Worm (Caenorhabditis elegans) whole organism, young adult: Measurements from ENCODE around the gene C47E8.11.

Experiments used
- B0035.1 ChIP-seq: sonication (generic microtip); optimal IDR thresholded peaks from 2 replicates; lab custom pipeline; 2016; ENCODE audit warnings: missing genetic modification characterization, mild to moderate bottlenecking, missing compliant biosample characterization, missing genotype, missing genetic modification reagents
- F22D6.2 ChIP-seq: sonication (generic microtip); optimal IDR thresholded peaks from 2 replicates; lab custom pipeline; 2016; ENCODE audit warnings: mild to moderate bottlenecking, missing genetic modification characterization, missing compliant biosample characterization
- F23B12.7 ChIP-seq: sonication (generic microtip); optimal IDR thresholded peaks from 2 replicates; lab custom pipeline; 2017; ENCODE audit warnings: missing genetic modification characterization, mild to moderate bottlenecking, missing compliant biosample characterization, antibody characterized with exemption, moderate library complexity; ENCODE audit not compliant: insufficient read depth
- F49E8.2 ChIP-seq: sonication (generic microtip); optimal IDR thresholded peaks from 3 replicates; lab custom pipeline; 2017; ENCODE audit warnings: missing genetic modification characterization, mild to moderate bottlenecking, missing compliant biosample characterization, antibody characterized with exemption, moderate library complexity; ENCODE audit not compliant: insufficient read depth
- F55B11.4 ChIP-seq: sonication (generic microtip); optimal IDR thresholded peaks from 2 replicates; lab custom pipeline; 2016; ENCODE audit warnings: missing compliant biosample characterization, missing genetic modification characterization, borderline replicate concordance; ENCODE audit not compliant: insufficient read depth
- T07F8.4 ChIP-seq: sonication (generic microtip); optimal IDR thresholded peaks from 2 replicates; lab custom pipeline; 2016; ENCODE audit warnings: mild to moderate bottlenecking, missing genetic modification characterization, moderate library complexity, missing compliant biosample characterization
- akir-1 ChIP-seq: fragments of 200-800 bp; sonication (Bioruptor generic); optimal IDR thresholded peaks from 2 replicates; lab custom pipeline; 2018; ENCODE audit warnings: mild to moderate bottlenecking, missing genetic modification characterization, moderate library complexity, missing compliant biosample characterization
- aptf-2 ChIP-seq: fragments of 200-800 bp; sonication (Bioruptor generic); conservative IDR thresholded peaks from 2 replicates; pipeline ENCODE4 v1.3.6; 2022; ENCODE audit warnings: missing genetic modification reagents, missing genetic modification characterization, missing compliant biosample characterization
- aptf-3 ChIP-seq: fragments of 200-800 bp; sonication (Bioruptor generic); IDR thresholded peaks from 2 replicates; pipeline ENCODE4 v1.3.6; 2022; ENCODE audit warnings: missing genetic modification characterization, missing compliant biosample characterization
- atf-7 ChIP-seq: sonication (generic microtip); optimal IDR thresholded peaks from 2 replicates; lab custom pipeline; 2017; ENCODE audit warnings: mild to moderate bottlenecking, missing genetic modification characterization, missing compliant biosample characterization
- athp-1 ChIP-seq: sonication (generic microtip); optimal IDR thresholded peaks from 2 replicates; lab custom pipeline; 2017; ENCODE audit warnings: mild to moderate bottlenecking, missing genetic modification characterization, missing compliant biosample characterization
- attf-5 ChIP-seq: fragments of 200-800 bp; sonication (Bioruptor generic); optimal IDR thresholded peaks from 2 replicates; lab custom pipeline; 2018; ENCODE audit warnings: mild to moderate bottlenecking, missing genetic modification characterization, missing compliant biosample characterization
- bed-1 ChIP-seq: fragments of 200-800 bp; sonication (Bioruptor generic); IDR thresholded peaks from 2 replicates; pipeline ENCODE4 v1.3.6; 2022; ENCODE audit warnings: missing genetic modification reagents, missing genetic modification characterization, missing compliant biosample characterization
- bed-2 ChIP-seq: fragments of 200-800 bp; sonication (Bioruptor generic); IDR thresholded peaks from 2 replicates; pipeline ENCODE4 v1.3.6; 2022; ENCODE audit warnings: missing genetic modification reagents, missing genetic modification characterization, missing compliant biosample characterization
- cebp-2 ChIP-seq: fragments of 200-800 bp; sonication (Bioruptor generic); IDR thresholded peaks from 2 replicates; pipeline ENCODE4 v1.3.6; 2022; ENCODE audit warnings: missing genetic modification characterization, missing compliant biosample characterization
- ceh-40 ChIP-seq: fragments of 200-800 bp; sonication (Bioruptor generic); IDR thresholded peaks from 2 replicates; pipeline ENCODE4 v1.3.6; 2022; ENCODE audit warnings: missing genetic modification characterization, missing compliant biosample characterization
- ceh-58 ChIP-seq: fragments of 200-800 bp; sonication (Bioruptor generic); IDR thresholded peaks from 2 replicates; pipeline ENCODE4 v1.3.6; 2022; ENCODE audit warnings: missing genetic modification characterization, missing compliant biosample characterization
- dpl-1 ChIP-seq: fragments of 150-350 bp; optimal IDR thresholded peaks from 2 replicates; lab custom pipeline; 2014; ENCODE audit warnings: missing biosample characterization, missing genetic modification reagents, missing genetic modification characterization
- efl-1 ChIP-seq: fragments of 150-350 bp; optimal IDR thresholded peaks from 2 replicates; lab custom pipeline; 2014; ENCODE audit warnings: missing biosample characterization, missing genetic modification reagents, missing genetic modification characterization
- egl-18 ChIP-seq: fragments of 200-800 bp; sonication (Bioruptor generic); IDR thresholded peaks from 2 replicates; pipeline ENCODE4 v1.3.6; 2022; ENCODE audit warnings: missing genetic modification reagents, missing genetic modification characterization, missing compliant biosample characterization
- egrh-3 ChIP-seq: fragments of 200-800 bp; sonication (Bioruptor generic); IDR thresholded peaks from 2 replicates; pipeline ENCODE4 v1.3.6; 2022; ENCODE audit warnings: missing genetic modification reagents, missing genetic modification characterization, missing compliant biosample characterization
- ekl-4 ChIP-seq: fragments of 200-800 bp; sonication (Bioruptor generic); IDR thresholded peaks from 2 replicates; pipeline ENCODE4 v1.3.6; 2022; ENCODE audit warnings: missing genetic modification reagents, missing genetic modification characterization, missing compliant biosample characterization
- fkh-3 ChIP-seq: sonication (generic microtip); optimal IDR thresholded peaks from 2 replicates; lab custom pipeline; 2016; ENCODE audit warnings: mild to moderate bottlenecking, missing genetic modification characterization, missing compliant biosample characterization
- gei-17 ChIP-seq: fragments of 200-800 bp; sonication (Bioruptor generic); optimal IDR thresholded peaks from 2 replicates; lab custom pipeline; 2018; ENCODE audit warnings: mild to moderate bottlenecking, missing genetic modification characterization, missing compliant biosample characterization
- him-1 ChIP-seq: sonication (generic microtip); optimal IDR thresholded peaks from 2 replicates; lab custom pipeline; 2016; ENCODE audit warnings: missing genotype, missing genetic modification reagents, missing genetic modification characterization, missing compliant biosample characterization
- hlh-12 ChIP-seq: sonication (generic microtip); optimal IDR thresholded peaks from 2 replicates; lab custom pipeline; 2016; ENCODE audit warnings: missing genetic modification characterization, missing compliant biosample characterization
- hmg-1.2 ChIP-seq: fragments of 200-800 bp; sonication (Bioruptor generic); IDR thresholded peaks from 2 replicates; pipeline ENCODE4 v1.3.6; 2022; ENCODE audit warnings: missing genetic modification reagents, missing genetic modification characterization, missing compliant biosample characterization
- hsf-1 ChIP-seq: fragments of 200-800 bp; sonication (Bioruptor generic); IDR thresholded peaks from 2 replicates; pipeline ENCODE4 v1.3.6; 2022; ENCODE audit warnings: missing genetic modification reagents, missing genetic modification characterization, missing compliant biosample characterization
- lin-35 ChIP-seq, 3 experiments: fragments of 150-350 bp in 2 of 3; sonication (generic microtip) in 1 of 3; optimal IDR thresholded peaks; 2 replicates each; lab custom pipeline; 2014 to 2018; ENCODE audit warnings: missing biosample characterization in 3 of 3, missing genetic modification characterization in 3 of 3, missing genetic modification reagents in 3 of 3
- lin-40 ChIP-seq: sonication (generic microtip); optimal IDR thresholded peaks from 2 replicates; lab custom pipeline; 2016; ENCODE audit warnings: missing genetic modification characterization, mild to moderate bottlenecking, missing compliant biosample characterization, missing genotype, missing genetic modification reagents
- madf-3 ChIP-seq: fragments of 200-800 bp; sonication (Bioruptor generic); IDR thresholded peaks from 2 replicates; pipeline ENCODE4 v1.3.6; 2022; ENCODE audit warnings: missing genetic modification reagents, missing genetic modification characterization, missing compliant biosample characterization
- madf-6 ChIP-seq: fragments of 200-800 bp; sonication (Bioruptor generic); IDR thresholded peaks from 2 replicates; pipeline ENCODE4 v1.3.6; 2022; ENCODE audit warnings: missing genetic modification reagents, missing genetic modification characterization, missing compliant biosample characterization
- mcd-1 ChIP-seq: fragments of 200-800 bp; sonication (Bioruptor generic); IDR thresholded peaks from 2 replicates; pipeline ENCODE4 v1.3.6; 2022; ENCODE audit warnings: missing genetic modification reagents, missing genetic modification characterization, missing compliant biosample characterization
- nfya-2 ChIP-seq: fragments of 200-800 bp; sonication (Bioruptor generic); IDR thresholded peaks from 2 replicates; pipeline ENCODE4 v1.3.6; 2022; ENCODE audit warnings: missing genetic modification reagents, missing genetic modification characterization, missing compliant biosample characterization
- nhr-90 ChIP-seq: sonication (generic microtip); optimal IDR thresholded peaks from 2 replicates; lab custom pipeline; 2016; ENCODE audit warnings: missing genotype, mild to moderate bottlenecking, missing genetic modification characterization, missing compliant biosample characterization
- pbrm-1 ChIP-seq: fragments of 200-800 bp; sonication (Bioruptor generic); IDR thresholded peaks from 2 replicates; pipeline ENCODE4 v1.3.6; 2022; ENCODE audit warnings: missing genetic modification reagents, missing genetic modification characterization, missing compliant biosample characterization
- snpc-1.3 ChIP-seq: sonication (generic microtip); optimal IDR thresholded peaks from 2 replicates; lab custom pipeline; 2017; ENCODE audit warnings: missing genetic modification characterization, mild to moderate bottlenecking, missing compliant biosample characterization, antibody characterized with exemption, moderate library complexity, missing genotype, missing genetic modification reagents; ENCODE audit not compliant: insufficient read depth
- snpc-4 ChIP-seq, 5 experiments: fragments of 150-350 bp in 1 of 5; sonication (generic microtip) in 4 of 5; optimal IDR thresholded peaks; 2 replicates each; lab custom pipeline; 2014 to 2018; ENCODE audit warnings: missing genetic modification characterization in 5 of 5, missing biosample characterization in 3 of 5, antibody characterized with exemption in 2 of 5, mild to moderate bottlenecking in 2 of 5, missing compliant biosample characterization in 2 of 5, missing genotype in 2 of 5, moderate library complexity in 2 of 5, missing genetic modification reagents in 1 of 5
- tbx-9 ChIP-seq: sonication (generic microtip); optimal IDR thresholded peaks from 2 replicates; lab custom pipeline; 2016; ENCODE audit warnings: borderline replicate concordance, missing genetic modification characterization, inconsistent platforms, missing compliant biosample characterization
- unc-130 ChIP-seq: sonication (generic microtip); optimal IDR thresholded peaks from 2 replicates; lab custom pipeline; 2016; ENCODE audit warnings: missing genetic modification reagents, missing genetic modification characterization, missing compliant biosample characterization
- unc-62 ChIP-seq: fragments of 150-350 bp; optimal IDR thresholded peaks from 2 replicates; lab custom pipeline; 2014; ENCODE audit warnings: missing biosample characterization, missing genetic modification reagents, missing genetic modification characterization
- zfh-2 ChIP-seq: fragments of 200-800 bp; sonication (Bioruptor generic); conservative IDR thresholded peaks from 2 replicates; pipeline ENCODE4 v1.3.6; 2022; ENCODE audit warnings: missing genetic modification reagents, missing genetic modification characterization, missing compliant biosample characterization
- zim-3 ChIP-seq: sonication (generic microtip); optimal IDR thresholded peaks from 2 replicates; lab custom pipeline; 2017; ENCODE audit warnings: mild to moderate bottlenecking, missing genetic modification characterization, moderate library complexity, missing compliant biosample characterization
- ztf-22 ChIP-seq: fragments of 200-800 bp; sonication (Bioruptor generic); optimal IDR thresholded peaks from 2 replicates; lab custom pipeline; 2018; ENCODE audit warnings: mild to moderate bottlenecking, missing genetic modification characterization, moderate library complexity, missing compliant biosample characterization
- ztf-25 ChIP-seq: fragments of 200-800 bp; sonication (Bioruptor generic); IDR thresholded peaks from 2 replicates; pipeline ENCODE4 v1.3.6; 2022; ENCODE audit warnings: missing genetic modification reagents, missing genetic modification characterization, missing compliant biosample characterization
- ztf-6 ChIP-seq: fragments of 200-800 bp; sonication (Bioruptor generic); IDR thresholded peaks from 2 replicates; pipeline ENCODE4 v1.3.6; 2022; ENCODE audit warnings: missing genetic modification reagents, missing genetic modification characterization, missing compliant biosample characterization

C47E8.11 gene

DNA sequence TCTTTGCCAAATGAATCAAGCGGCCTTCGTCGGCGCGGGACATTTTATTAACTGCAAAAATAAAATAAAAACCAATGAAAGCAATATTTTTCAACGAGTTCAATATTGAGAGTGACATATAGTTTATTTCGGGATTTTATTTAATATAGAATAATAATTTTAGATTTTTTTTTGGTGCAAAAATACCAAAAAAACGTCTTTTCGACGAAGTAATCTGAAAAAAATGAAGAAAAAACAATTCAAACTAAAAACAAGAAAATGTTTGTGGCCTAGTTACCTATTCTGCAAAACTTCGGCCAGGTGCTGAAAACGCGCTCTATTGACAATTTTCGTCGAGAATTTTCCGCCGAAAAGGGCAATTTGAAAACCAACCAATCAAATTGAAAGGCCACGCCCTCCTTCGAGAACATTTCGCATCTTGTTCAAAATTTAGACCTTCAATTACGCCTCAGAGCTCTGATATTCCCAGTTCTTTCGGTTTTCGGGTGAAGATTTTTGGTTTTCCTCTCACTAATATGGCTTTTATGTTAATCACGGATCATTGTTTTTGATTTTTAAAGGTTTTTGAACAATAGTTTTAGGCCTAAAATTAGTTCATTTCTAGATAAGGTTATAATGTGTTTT lies 2.9 kb upstream of the C47E8.11 start, which contains the start of gene C47E8.4 (continued):
- TF ChIP-seq egrh-3 (GFP tag; lab: Robert Waterston, UW) (peak; percentile 34; the same call in 1 of the 2 replicates), F23B12.7 (tag; lab: Kevin White, UChicago) (peak; percentile 60), gei-17 (GFP tag; lab: Kevin White, UChicago) (peak; percentile 69), F22D6.2 (tag; lab: Kevin White, UChicago) (peak; percentile 88), bed-1 (GFP tag; lab: Robert Waterston, UW) (0 out of 2 replicates have a peak, but pooled peaks have one; percentile 43), bed-2 (GFP tag; lab: Robert Waterston, UW) (peak; percentile 95), efl-1 (GFP tag; lab: Kevin White, UChicago) (peak; percentile 66), fkh-3 (tag; lab: Kevin White, UChicago) (no peak), him-1 (tag; lab: Kevin White, UChicago) (peak; percentile 81), akir-1 (GFP tag; lab: Kevin White, UChicago) (peak; percentile 84), ztf-22 (GFP tag; lab: Kevin White, UChicago) (peak; percentile 85), egl-18 (GFP tag; lab: Robert Waterston, UW) (peak; percentile 94), nfya-2 (peak; percentile 99), lin-40 (peak; percentile 98), ceh-40 (GFP tag; lab: Robert Waterston, UW) (no peak), dpl-1 (peak; percentile 63), madf-6 (GFP tag; lab: Robert Waterston, UW) (peak; percentile 93), attf-5 (GFP tag; lab: Kevin White, UChicago) (peak; percentile 94), hmg-1.2 (peak; percentile 72), athp-1 (tag; lab: Kevin White, UChicago) (peak; percentile 96), lin-35 (GFP tag; optimal IDR thresholded peaks at IDR 0.05; lab: Kevin White, UChicago) (peak in 2 of 3 experiments; percentile 84 to 94), T07F8.4 (tag; lab: Kevin White, UChicago) (peak; percentile 44), zim-3 (peak; percentile 76), madf-3 (GFP tag; lab: Robert Waterston, UW) (peak; percentile 95), nhr-90 (tag; lab: Kevin White, UChicago) (no peak), F55B11.4 (tag; lab: Kevin White, UChicago) (no peak), cebp-2 (GFP tag; lab: Robert Waterston, UW) (peak; percentile 91; the same call in 1 of the 2 replicates), tbx-9 (tag; lab: Kevin White, UChicago) (no peak), aptf-2 (GFP tag; lab: Robert Waterston, UW) (peak; percentile 68), mcd-1 (GFP tag; lab: Robert Waterston, UW) (peak; percentile 100), pbrm-1 (GFP tag; lab: Robert Waterston, UW) (peak; percentile 96), hsf-1 (GFP tag; lab: Robert Waterston, UW) (peak; percentile 100), B0035.1 (peak; percentile 89), snpc-1.3 (tag; lab: Kevin White, UChicago) (peak; percentile 89), snpc-4 (GFP tag; optimal IDR thresholded peaks at IDR 0.05; lab: Kevin White, UChicago) (peak; percentile 71), snpc-4 (tag; optimal IDR thresholded peaks at IDR 0.05; lab: Kevin White, UChicago) (peak; percentile 69 to 92 (median 85)), aptf-3 (GFP tag; lab: Robert Waterston, UW) (peak; percentile 75; the same call in 1 of the 2 replicates), ceh-58 (GFP tag; lab: Robert Waterston, UW) (0 out of 2 replicates have a peak, but pooled peaks have one; percentile 79), ztf-6 (peak; percentile 68; the same call in 1 of the 2 replicates), atf-7 (peak; percentile 94), ekl-4 (GFP tag; lab: Robert Waterston, UW) (peak; percentile 98), ztf-25 (GFP tag; lab: Robert Waterston, UW) (0 out of 2 replicates have a peak, but pooled peaks have one; percentile 80), zfh-2 (GFP tag; lab: Robert Waterston, UW) (no peak), unc-62 (peak; percentile 34), unc-130 (GFP tag; lab: Kevin White, UChicago) (peak; percentile 97), F49E8.2 (tag; lab: Kevin White, UChicago) (peak; percentile 89), hlh-12 (tag; lab: Kevin White, UChicago) (no peak)
